Fruit fly (Drosophila melanogaster) whole organism, wandering third instar larva: ENCODE measurements around the gene Serinc.

ENCODE experiments used
- Abd-B ChIP-seq: fragments of >200 bp; optimal IDR thresholded peaks from 2 replicates; lab custom pipeline; 2017; ENCODE audit warnings: missing biosample characterization, missing genetic modification characterization
- CrebA ChIP-seq: fragments of 200-800 bp; sonication (Bioruptor generic); optimal IDR thresholded peaks from 2 replicates; lab custom pipeline; 2016; ENCODE audit warnings: missing biosample characterization, mild to moderate bottlenecking, missing genetic modification characterization, borderline replicate concordance
- Dfd ChIP-seq: fragments of >200 bp; optimal IDR thresholded peaks from 2 replicates; lab custom pipeline; 2017; ENCODE audit warnings: missing biosample characterization, missing genetic modification characterization
- Jra ChIP-seq: sonication (Bioruptor generic); optimal IDR thresholded peaks from 2 replicates; lab custom pipeline; 2016; ENCODE audit warnings: missing biosample characterization, missing genetic modification characterization
- Myc ChIP-seq: fragments of >200 bp; optimal IDR thresholded peaks from 2 replicates; lab custom pipeline; 2017
- OdsH ChIP-seq: fragments of 200-800 bp; sonication (Bioruptor generic); optimal IDR thresholded peaks from 2 replicates; lab custom pipeline; 2016; ENCODE audit warnings: missing biosample characterization, mild to moderate bottlenecking, missing genetic modification characterization
- Sp1 ChIP-seq: fragments of 200-800 bp; sonication (Bioruptor generic); optimal IDR thresholded peaks from 3 replicates; lab custom pipeline; 2019; ENCODE audit warnings: missing biosample characterization, mild to moderate bottlenecking, missing genetic modification characterization, moderate library complexity
- br ChIP-seq: fragments of 200-800 bp; sonication (Bioruptor generic); optimal IDR thresholded peaks from 2 replicates; lab custom pipeline; 2016; ENCODE audit warnings: missing biosample characterization, missing genetic modification characterization
- dmrt93B ChIP-seq: fragments of 200-800 bp; sonication (Bioruptor generic); optimal IDR thresholded peaks from 2 replicates; lab custom pipeline; 2018; ENCODE audit warnings: missing biosample characterization, mild to moderate bottlenecking, missing genetic modification characterization
- dsf ChIP-seq: sonication (Bioruptor generic); optimal IDR thresholded peaks from 2 replicates; lab custom pipeline; 2016; ENCODE audit warnings: missing biosample characterization, missing genetic modification characterization, borderline replicate concordance
- foxo ChIP-seq, 2 experiments: fragments of 200-800 bp; sonication (Bioruptor generic); optimal IDR thresholded peaks; 2 replicates in 1 of 2; 3 replicates in 1 of 2; lab custom pipeline; 2016 to 2017; ENCODE audit warnings: missing biosample characterization in 2 of 2, missing genetic modification characterization in 2 of 2
- h ChIP-seq: fragments of 200-800 bp; sonication (Bioruptor generic); optimal IDR thresholded peaks from 3 replicates; lab custom pipeline; 2016; ENCODE audit warnings: missing biosample characterization, mild to moderate bottlenecking, missing genetic modification characterization
- psq ChIP-seq: fragments of 200-800 bp; sonication (Bioruptor generic); optimal IDR thresholded peaks from 3 replicates; lab custom pipeline; 2017; ENCODE audit warnings: missing biosample characterization, mild to moderate bottlenecking, missing genetic modification characterization, moderate library complexity
- sv ChIP-seq: fragments of 200-800 bp; sonication (Bioruptor generic); optimal IDR thresholded peaks from 3 replicates; lab custom pipeline; 2016; ENCODE audit warnings: missing biosample characterization, missing genetic modification characterization

- TF ChIP-seq h (GFP tag; lab: Kevin White, UChicago) (peak; percentile 87), Sp1 (GFP tag; lab: Kevin White, UChicago) (peak; percentile 81), dsf (no peak), Dfd (GFP tag; lab: Kevin White, UChicago) (no peak), Myc (lab: Kevin White, UChicago) (no peak), OdsH (GFP tag; lab: Kevin White, UChicago) (peak; percentile 76), br (GFP tag; lab: Kevin White, UChicago) (peak; percentile 85), Jra (GFP tag; lab: Kevin White, UChicago) (peak; percentile 23), psq (GFP tag; lab: Kevin White, UChicago) (peak; percentile 91), Abd-B (no peak), foxo (GFP tag; optimal IDR thresholded peaks at IDR 0.05; lab: Kevin White, UChicago) (peak in 1 of 2 experiments; percentile 83), CrebA (GFP tag; lab: Kevin White, UChicago) (no peak), dmrt93B (peak; percentile 35), sv (GFP tag; lab: Kevin White, UChicago) (no peak)
Measured at dm6 chr3L:16410234-16411119, 2.0 kb upstream of the Serinc start.
